Fruit fly (Drosophila melanogaster) whole organism, embryonic: ENCODE measurements around the gene CG5262.

Source experiments
- ATbp ChIP-seq: fragments of 200-800 bp; sonication (Bioruptor generic); optimal IDR thresholded peaks from 2 replicates; lab custom pipeline; 2017; ENCODE audit warnings: missing biosample characterization, mild to moderate bottlenecking, missing genetic modification characterization, missing genetic modification reagents
- Ada2b ChIP-seq: fragments of 200-800 bp; sonication (Bioruptor generic); IDR thresholded peaks from 2 replicates; pipeline ENCODE4 v1.3.6; 2022; ENCODE audit warnings: missing biosample characterization, missing genetic modification characterization
- CG10209 ChIP-seq: fragments of 200-800 bp; sonication (Bioruptor generic); optimal IDR thresholded peaks from 3 replicates; lab custom pipeline; 2017; ENCODE audit warnings: missing biosample characterization, mild to moderate bottlenecking, missing genetic modification characterization, missing genetic modification reagents
- CG10431 ChIP-seq: fragments of 200-800 bp; sonication (Bioruptor generic); optimal IDR thresholded peaks from 3 replicates; lab custom pipeline; 2018; ENCODE audit warnings: missing biosample characterization, mild to moderate bottlenecking, missing genetic modification characterization
- CG12071 ChIP-seq: fragments of 200-800 bp; sonication (Bioruptor generic); optimal IDR thresholded peaks from 3 replicates; lab custom pipeline; 2018; ENCODE audit warnings: missing biosample characterization, mild to moderate bottlenecking, missing genetic modification characterization
- CG12299 ChIP-seq: fragments of 200-800 bp; sonication (Bioruptor generic); optimal IDR thresholded peaks from 2 replicates; lab custom pipeline; 2018; ENCODE audit warnings: missing biosample characterization, mild to moderate bottlenecking, missing genetic modification characterization
- CG12769 ChIP-seq: fragments of 200-800 bp; sonication (Bioruptor generic); optimal IDR thresholded peaks from 2 replicates; lab custom pipeline; 2019; ENCODE audit warnings: missing biosample characterization, mild to moderate bottlenecking, missing genetic modification characterization, moderate library complexity
- CG13123 ChIP-seq: fragments of 200-800 bp; sonication (Bioruptor generic); optimal IDR thresholded peaks from 2 replicates; lab custom pipeline; 2016; ENCODE audit warnings: missing biosample characterization, missing genetic modification characterization
- CG13424 ChIP-seq: fragments of 200-800 bp; sonication (Bioruptor generic); optimal IDR thresholded peaks from 2 replicates; lab custom pipeline; 2019; ENCODE audit warnings: missing biosample characterization, mild to moderate bottlenecking, missing genetic modification characterization, moderate library complexity
- CG14965 ChIP-seq: fragments of 200-800 bp; sonication (Bioruptor generic); optimal IDR thresholded peaks from 2 replicates; lab custom pipeline; 2016; ENCODE audit warnings: missing biosample characterization, missing genetic modification characterization, borderline replicate concordance
- CG1529 ChIP-seq: fragments of 200-800 bp; sonication (Bioruptor generic); optimal IDR thresholded peaks from 3 replicates; lab custom pipeline; 2018; ENCODE audit warnings: missing biosample characterization, missing genetic modification characterization
- CG16779 ChIP-seq: fragments of 200-800 bp; sonication (Bioruptor generic); IDR thresholded peaks from 2 replicates; pipeline ENCODE4 v1.3.6; 2022; ENCODE audit warnings: missing biosample characterization, missing genetic modification characterization
- CG18599 ChIP-seq: fragments of 200-800 bp; sonication (Bioruptor generic); optimal IDR thresholded peaks from 3 replicates; lab custom pipeline; 2017; ENCODE audit warnings: missing biosample characterization, missing genetic modification characterization, mild to moderate bottlenecking, moderate library complexity, missing genetic modification reagents
- CG18764 ChIP-seq: fragments of 200-800 bp; sonication (Bioruptor generic); optimal IDR thresholded peaks from 3 replicates; lab custom pipeline; 2016; ENCODE audit warnings: missing biosample characterization, missing genetic modification characterization
- CG2120 ChIP-seq: fragments of 200-800 bp; sonication (Bioruptor generic); optimal IDR thresholded peaks from 3 replicates; lab custom pipeline; 2016; ENCODE audit warnings: missing biosample characterization, missing genetic modification characterization
- CG31365 ChIP-seq: fragments of 200-800 bp; sonication (Bioruptor generic); optimal IDR thresholded peaks from 2 replicates; lab custom pipeline; 2018; ENCODE audit warnings: missing biosample characterization, mild to moderate bottlenecking, missing genetic modification characterization
- CG31388 ChIP-seq: fragments of 200-800 bp; sonication (Bioruptor generic); optimal IDR thresholded peaks from 2 replicates; lab custom pipeline; 2016; ENCODE audit warnings: missing biosample characterization, missing genetic modification characterization
- CG3281 ChIP-seq: fragments of 200-800 bp; sonication (Bioruptor generic); optimal IDR thresholded peaks from 3 replicates; lab custom pipeline; 2017; ENCODE audit warnings: missing biosample characterization, mild to moderate bottlenecking, missing genetic modification characterization
- CG34422 ChIP-seq: fragments of 200-800 bp; sonication (Bioruptor generic); IDR thresholded peaks from 3 replicates; pipeline ENCODE4 v1.3.6; 2022; ENCODE audit warnings: missing biosample characterization, missing genetic modification characterization
- CG3838 ChIP-seq: fragments of 200-800 bp; sonication (Bioruptor generic); optimal IDR thresholded peaks from 3 replicates; lab custom pipeline; 2016; ENCODE audit warnings: missing biosample characterization, missing genetic modification characterization
- CG3847 ChIP-seq: fragments of 200-800 bp; sonication (Bioruptor generic); IDR thresholded peaks from 2 replicates; pipeline ENCODE4 v1.3.6; 2022; ENCODE audit warnings: missing biosample characterization, missing genetic modification characterization
- CG42726 ChIP-seq: fragments of 200-800 bp; sonication (Bioruptor generic); IDR thresholded peaks from 2 replicates; pipeline ENCODE4 v1.3.6; 2022; ENCODE audit warnings: missing biosample characterization, missing genetic modification characterization; ENCODE audit not compliant: partially characterized antibody
- CG4282 ChIP-seq: fragments of 200-800 bp; sonication (Bioruptor generic); optimal IDR thresholded peaks from 2 replicates; lab custom pipeline; 2016; ENCODE audit warnings: missing biosample characterization, missing genetic modification characterization
- CG5180 ChIP-seq: fragments of 200-800 bp; sonication (Bioruptor generic); optimal IDR thresholded peaks from 3 replicates; lab custom pipeline; 2017; ENCODE audit warnings: missing biosample characterization, missing genetic modification characterization, mild to moderate bottlenecking, moderate library complexity, missing genetic modification reagents
- CG6813 ChIP-seq: fragments of 200-800 bp; sonication (Bioruptor generic); optimal IDR thresholded peaks from 2 replicates; lab custom pipeline; 2017; ENCODE audit warnings: missing biosample characterization, missing genetic modification characterization, mild to moderate bottlenecking, moderate library complexity, missing genetic modification reagents
- CG7987 ChIP-seq: fragments of 200-800 bp; sonication (Bioruptor generic); optimal IDR thresholded peaks from 2 replicates; lab custom pipeline; 2018; ENCODE audit warnings: missing biosample characterization, mild to moderate bottlenecking, missing genetic modification characterization, moderate library complexity
- Deaf1 ChIP-seq: fragments of 200-800 bp; optimal IDR thresholded peaks from 3 replicates; lab custom pipeline; 2019; ENCODE audit warnings: missing biosample characterization, mild to moderate bottlenecking, missing genetic modification characterization, moderate library complexity
- Drgx ChIP-seq: fragments of 200-800 bp; sonication (Bioruptor generic); IDR thresholded peaks from 2 replicates; pipeline ENCODE4 v1.3.6; 2022; ENCODE audit warnings: missing biosample characterization, missing genetic modification characterization
- HHEX ChIP-seq: fragments of 200-800 bp; sonication (Bioruptor generic); optimal IDR thresholded peaks from 3 replicates; lab custom pipeline; 2017; ENCODE audit warnings: missing biosample characterization, mild to moderate bottlenecking, missing genetic modification characterization, missing genetic modification reagents
- HLH3B ChIP-seq: fragments of 200-800 bp; sonication (Bioruptor generic); IDR thresholded peaks from 2 replicates; pipeline ENCODE4 v1.3.6; 2022; ENCODE audit warnings: missing biosample characterization, missing genetic modification characterization
- Hmx ChIP-seq: fragments of 200-800 bp; sonication (Bioruptor generic); optimal IDR thresholded peaks from 2 replicates; lab custom pipeline; 2016; ENCODE audit warnings: missing biosample characterization, missing genetic modification characterization
- Hr51 ChIP-seq, 2 experiments: fragments of 200-800 bp; sonication (Bioruptor generic); optimal IDR thresholded peaks; 2 replicates in 1 of 2; 3 replicates in 1 of 2; lab custom pipeline; 2016 to 2018; ENCODE audit warnings: missing biosample characterization in 2 of 2, missing genetic modification characterization in 2 of 2, mild to moderate bottlenecking in 1 of 2, moderate library complexity in 1 of 2
- PHDP ChIP-seq: fragments of 200-800 bp; sonication (Bioruptor generic); optimal IDR thresholded peaks from 3 replicates; lab custom pipeline; 2018; ENCODE audit warnings: missing biosample characterization, mild to moderate bottlenecking, missing genetic modification characterization, moderate library complexity
- ab ChIP-seq: fragments of 200-800 bp; sonication (Bioruptor generic); optimal IDR thresholded peaks from 2 replicates; lab custom pipeline; 2016; ENCODE audit warnings: missing biosample characterization, missing genetic modification characterization
- cwo ChIP-seq: fragments of 200-800 bp; sonication (Bioruptor generic); optimal IDR thresholded peaks from 3 replicates; lab custom pipeline; 2017; ENCODE audit warnings: missing biosample characterization, missing genetic modification characterization, mild to moderate bottlenecking, moderate library complexity, missing genetic modification reagents
- dysf ChIP-seq: fragments of 200-800 bp; sonication (Bioruptor generic); IDR thresholded peaks from 3 replicates; pipeline ENCODE4 v1.3.6; 2022; ENCODE audit warnings: missing biosample characterization, missing genetic modification characterization
- ewg ChIP-seq: fragments of 200-800 bp; sonication (Bioruptor generic); optimal IDR thresholded peaks from 3 replicates; lab custom pipeline; 2017; ENCODE audit warnings: mild to moderate bottlenecking, missing biosample characterization, missing genetic modification reagents, missing genetic modification characterization
- gce ChIP-seq: fragments of 200-800 bp; sonication (Bioruptor generic); IDR thresholded peaks from 3 replicates; pipeline ENCODE4 v1.3.6; 2022; ENCODE audit warnings: missing biosample characterization, missing genetic modification characterization
- gsb ChIP-seq: fragments of 200-800 bp; sonication (Bioruptor generic); IDR thresholded peaks from 2 replicates; pipeline ENCODE4 v1.3.6; 2022; ENCODE audit warnings: missing biosample characterization, missing genetic modification characterization
- nmo ChIP-seq: fragments of 200-800 bp; sonication (Bioruptor generic); optimal IDR thresholded peaks from 2 replicates; lab custom pipeline; 2018; ENCODE audit warnings: missing biosample characterization, mild to moderate bottlenecking, missing genetic modification characterization, moderate library complexity
- org-1 ChIP-seq: fragments of 200-800 bp; sonication (Bioruptor generic); optimal IDR thresholded peaks from 2 replicates; lab custom pipeline; 2017; ENCODE audit warnings: missing biosample characterization, missing genetic modification characterization
- psq ChIP-seq: fragments of 200-800 bp; sonication (Bioruptor generic); optimal IDR thresholded peaks from 2 replicates; lab custom pipeline; 2017; ENCODE audit warnings: missing biosample characterization, missing genetic modification characterization
- rib ChIP-seq: fragments of 200-800 bp; sonication (Bioruptor generic); IDR thresholded peaks from 2 replicates; pipeline ENCODE4 v1.3.6; 2022; ENCODE audit warnings: missing biosample characterization, missing genetic modification characterization
- sd ChIP-seq: fragments of 200-800 bp; sonication (Bioruptor generic); optimal IDR thresholded peaks from 3 replicates; lab custom pipeline; 2018; ENCODE audit warnings: missing biosample characterization, mild to moderate bottlenecking, missing genetic modification characterization, moderate library complexity
- sqz ChIP-seq: fragments of 200-800 bp; sonication (Bioruptor generic); optimal IDR thresholded peaks from 3 replicates; lab custom pipeline; 2018; ENCODE audit warnings: missing biosample characterization, mild to moderate bottlenecking, missing genetic modification characterization
- tll ChIP-seq, 2 experiments: fragments of 200-800 bp in 1 of 2; fragments of >200 bp in 1 of 2; sonication (Bioruptor generic) in 1 of 2; optimal IDR thresholded peaks; 2 replicates each; lab custom pipeline; 2017 to 2019; ENCODE audit warnings: missing biosample characterization in 2 of 2, missing genetic modification characterization in 2 of 2, mild to moderate bottlenecking in 1 of 2, moderate library complexity in 1 of 2
- unpg ChIP-seq: fragments of 200-800 bp; sonication (Bioruptor generic); optimal IDR thresholded peaks from 3 replicates; lab custom pipeline; 2018; ENCODE audit warnings: missing biosample characterization, mild to moderate bottlenecking, missing genetic modification characterization, moderate library complexity

The CG5262 gene

DNA sequence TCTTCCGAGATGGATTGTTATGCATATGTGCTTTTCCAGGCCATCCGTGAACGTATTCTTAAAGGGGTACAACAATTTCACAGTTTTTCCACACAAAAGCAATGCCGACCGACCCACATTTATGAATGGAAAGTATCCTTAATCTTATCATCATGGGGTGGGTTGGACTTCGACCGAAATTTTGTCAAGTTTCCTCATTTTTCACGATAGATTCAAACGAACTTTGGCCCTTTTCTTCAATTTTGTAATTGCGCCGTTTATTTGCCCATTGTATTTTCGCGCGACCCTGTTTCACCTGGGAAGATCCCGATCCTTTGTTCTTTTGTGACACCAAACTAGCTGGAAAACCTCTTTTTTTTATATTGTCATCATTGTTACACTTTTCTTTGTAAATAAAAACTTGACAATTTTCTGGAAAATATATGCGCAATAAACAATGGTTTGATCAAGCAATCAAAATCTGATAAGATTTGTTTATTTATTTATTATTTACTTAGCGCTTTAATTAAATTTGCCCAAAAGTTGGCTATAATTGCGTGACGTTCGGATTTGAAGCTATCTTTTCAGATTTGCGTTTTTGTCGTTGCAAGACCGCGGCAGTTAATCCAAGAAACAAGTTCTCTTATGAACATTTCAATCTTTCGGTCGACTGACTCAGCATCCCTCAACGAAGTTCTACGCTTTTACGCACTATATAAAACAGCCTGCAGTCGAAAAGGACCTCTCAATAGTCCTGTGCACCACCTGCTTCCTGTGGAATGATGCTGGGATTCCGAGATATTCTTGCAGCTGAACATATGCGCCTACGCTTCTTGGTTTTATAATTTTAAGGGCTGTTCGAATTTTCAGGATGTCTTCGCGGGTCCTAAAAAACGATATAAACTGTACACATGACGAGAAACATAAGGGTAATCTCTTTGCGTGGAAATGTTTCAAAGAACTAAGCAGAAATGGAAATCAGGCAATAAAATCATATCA lies 24.0 kb downstream of the CG5262 start (continued):
- TF ChIP-seq CG13424 (tag; lab: Kevin White, UChicago) (peak; percentile 38), ewg (GFP tag; lab: Kevin White, UChicago) (no peak), CG13123 (GFP tag; lab: Kevin White, UChicago) (no peak), CG12769 (tag; lab: Kevin White, UChicago) (peak; percentile 3), CG34422 (GFP tag; lab: Robert Waterston, UW) (no peak), psq (no peak), CG6813 (GFP tag; lab: Kevin White, UChicago) (peak; percentile 56), CG3838 (GFP tag; lab: Kevin White, UChicago) (no peak), Ada2b (GFP tag; lab: Robert Waterston, UW) (no peak), gce (GFP tag; lab: Robert Waterston, UW) (no peak), sqz (GFP tag; lab: Kevin White, UChicago) (peak; percentile 27), CG42726 (GFP tag; lab: Robert Waterston, UW) (no peak), Hr51 (GFP tag; optimal IDR thresholded peaks at IDR 0.05; lab: Kevin White, UChicago) (peak in 1 of 2 experiments; percentile 8), CG2120 (no peak), CG1529 (GFP tag; lab: Kevin White, UChicago) (peak; percentile 14), PHDP (tag; lab: Kevin White, UChicago) (peak; percentile 64), CG3847 (GFP tag; lab: Robert Waterston, UW) (no peak), HHEX (GFP tag; lab: Kevin White, UChicago) (no peak), cwo (no peak), CG7987 (peak; percentile 61), CG14965 (GFP tag; lab: Kevin White, UChicago) (no peak), CG18764 (GFP tag; lab: Kevin White, UChicago) (no peak), ATbp (GFP tag; lab: Kevin White, UChicago) (peak; percentile 59), CG12071 (GFP tag; lab: Kevin White, UChicago) (peak; percentile 27), sd (no peak), CG10209 (no peak), CG31365 (tag; lab: Kevin White, UChicago) (no peak), CG5180 (GFP tag; lab: Kevin White, UChicago) (peak; percentile 5), Drgx (GFP tag; lab: Robert Waterston, UW) (no peak), nmo (no peak), CG31388 (no peak), tll (GFP tag; optimal IDR thresholded peaks at IDR 0.05; lab: Kevin White, UChicago) (no peak), CG4282 (GFP tag; lab: Kevin White, UChicago) (no peak), unpg (GFP tag; lab: Kevin White, UChicago) (peak; percentile 45), ab (GFP tag; lab: Kevin White, UChicago) (no peak), CG3281 (GFP tag; lab: Kevin White, UChicago) (peak; percentile 43), CG18599 (GFP tag; lab: Kevin White, UChicago) (peak; percentile 0), org-1 (GFP tag; lab: Kevin White, UChicago) (no peak), dysf (0 out of 3 replicates have a peak, but pooled peaks have one; percentile 9), CG10431 (GFP tag; lab: Kevin White, UChicago) (no peak), HLH3B (no peak), Hmx (no peak), rib (GFP tag; lab: Robert Waterston, UW) (0 out of 2 replicates have a peak, but pooled peaks have one; percentile 13), Deaf1 (tag; lab: Kevin White, UChicago) (no peak), CG12299 (tag; lab: Kevin White, UChicago) (peak; percentile 34), gsb (no peak), CG16779 (GFP tag; lab: Robert Waterston, UW) (no peak)
